Fruit fly (Drosophila melanogaster) whole organism, adult: ENCODE results near the gene CG5151.

Source experiments
- CG11617 ChIP-seq: fragments of 200-800 bp; sonication (Bioruptor generic); optimal IDR thresholded peaks from 2 replicates; lab custom pipeline; 2017; ENCODE audit warnings: mild to moderate bottlenecking, missing biosample characterization, missing genetic modification reagents, missing genetic modification characterization
- CG12768 ChIP-seq: fragments of 200-800 bp; sonication (Bioruptor generic); optimal IDR thresholded peaks from 2 replicates; lab custom pipeline; 2017; ENCODE audit warnings: missing biosample characterization, missing genetic modification characterization, mild to moderate bottlenecking, moderate library complexity, missing genetic modification reagents
- CG14711 ChIP-seq: fragments of 200-800 bp; sonication (Bioruptor generic); optimal IDR thresholded peaks from 2 replicates; lab custom pipeline; 2018; ENCODE audit warnings: missing biosample characterization, mild to moderate bottlenecking, missing genetic modification characterization, moderate library complexity
- CG33017 ChIP-seq: fragments of 200-800 bp; sonication (Bioruptor generic); optimal IDR thresholded peaks from 2 replicates; lab custom pipeline; 2018; ENCODE audit warnings: missing biosample characterization, mild to moderate bottlenecking, missing genetic modification characterization, moderate library complexity
- CG7101 ChIP-seq: fragments of 200-800 bp; sonication (Bioruptor generic); optimal IDR thresholded peaks from 2 replicates; lab custom pipeline; 2018; ENCODE audit warnings: missing biosample characterization, mild to moderate bottlenecking, missing genetic modification characterization, moderate library complexity
- Clk ChIP-seq: fragments of 200-800 bp; sonication (Bioruptor generic); optimal IDR thresholded peaks from 2 replicates; lab custom pipeline; 2017; ENCODE audit warnings: missing biosample characterization, missing genetic modification characterization
- Crg-1 ChIP-seq: fragments of 200-800 bp; sonication (Bioruptor generic); optimal IDR thresholded peaks from 2 replicates; lab custom pipeline; 2016; ENCODE audit warnings: missing biosample characterization, missing genetic modification characterization
- Hr96 ChIP-seq: fragments of 200-800 bp; sonication (Bioruptor generic); optimal IDR thresholded peaks from 2 replicates; lab custom pipeline; 2016; ENCODE audit warnings: missing biosample characterization, missing genetic modification characterization
- Mnt ChIP-seq: fragments of 200-800 bp; sonication (Bioruptor generic); optimal IDR thresholded peaks from 2 replicates; lab custom pipeline; 2016; ENCODE audit warnings: missing biosample characterization, mild to moderate bottlenecking, missing genetic modification characterization
- bab1 ChIP-seq: fragments of 200-800 bp; sonication (Bioruptor generic); optimal IDR thresholded peaks from 3 replicates; lab custom pipeline; 2019; ENCODE audit warnings: missing biosample characterization, mild to moderate bottlenecking, missing genetic modification characterization, moderate library complexity
- kay ChIP-seq: fragments of 200-800 bp; sonication (Bioruptor generic); peaks from one replicate; lab custom pipeline; 2016; ENCODE audit warnings: missing biosample characterization, missing genetic modification characterization, borderline replicate concordance
- ovo ChIP-seq: fragments of 200-800 bp; sonication (Bioruptor generic); optimal IDR thresholded peaks from 2 replicates; lab custom pipeline; 2016; ENCODE audit warnings: missing biosample characterization, missing genetic modification characterization

DNA sequence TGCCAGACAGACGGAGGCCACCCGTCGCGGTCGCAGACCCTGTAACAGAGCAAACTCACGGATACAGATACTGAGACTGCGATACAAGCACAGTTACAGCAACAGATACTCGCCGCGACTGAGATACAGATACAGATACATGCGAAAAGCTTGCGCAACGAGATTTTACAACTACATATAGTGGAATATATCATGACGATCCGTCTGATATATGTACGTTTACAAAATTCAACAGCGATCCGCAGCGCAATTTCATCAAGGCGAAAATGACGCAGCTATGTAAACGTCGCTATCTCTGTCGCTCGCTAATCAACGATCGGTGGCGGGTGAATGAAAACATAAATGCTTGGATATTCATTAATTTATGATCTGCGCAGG is 14.4 kb downstream of the CG5151 start:
- peak; percentile 85 for TF ChIP-seq kay (GFP tag; lab: Kevin White, UChicago)
- no peak for TF ChIP-seq Clk (GFP tag; lab: Kevin White, UChicago)
- no peak for TF ChIP-seq Crg-1 (GFP tag; lab: Kevin White, UChicago)
- TF ChIP-seq ovo (GFP tag; lab: Kevin White, UChicago) = no peak
- TF ChIP-seq CG11617 (GFP tag; lab: Kevin White, UChicago) = no peak
- TF ChIP-seq Mnt = no peak
- no peak for TF ChIP-seq CG7101 (tag; lab: Kevin White, UChicago)
- TF ChIP-seq Hr96 (GFP tag; lab: Kevin White, UChicago) = no peak
- TF ChIP-seq CG12768 = no peak
- no peak for TF ChIP-seq bab1 (GFP tag; lab: Kevin White, UChicago)
- TF ChIP-seq CG33017 (tag; lab: Kevin White, UChicago) = no peak
- TF ChIP-seq CG14711 (tag; lab: Kevin White, UChicago) = no peak
